Worm (Caenorhabditis elegans) whole organism, L1 larva: ENCODE measurements around the gene dhs-20.

Experiments
- F16B12.6 ChIP-seq: fragments of 150-350 bp; optimal IDR thresholded peaks from 2 replicates; lab custom pipeline; 2014; ENCODE audit warnings: missing biosample characterization, missing genetic modification characterization
- ceh-8 ChIP-seq: fragments of 200-800 bp; sonication (Bioruptor generic); optimal IDR thresholded peaks from 2 replicates; lab custom pipeline; 2018; ENCODE audit warnings: mild to moderate bottlenecking, missing genetic modification characterization, moderate library complexity, missing compliant biosample characterization
- ceh-82 ChIP-seq, 3 experiments: fragments of 150-350 bp in 1 of 3; sonication (generic microtip) in 2 of 3; optimal IDR thresholded peaks; 2 replicates each; lab custom pipeline; 2014 to 2017; ENCODE audit warnings: missing biosample characterization in 3 of 3, missing genetic modification characterization in 3 of 3
- ceh-90 ChIP-seq: sonication (generic microtip); optimal IDR thresholded peaks from 2 replicates; lab custom pipeline; 2016; ENCODE audit warnings: missing genetic modification characterization, missing compliant biosample characterization
- efl-1 ChIP-seq, 4 experiments: fragments of 150-350 bp; optimal IDR thresholded peaks in 3 of 4; peaks in 1 of 4; 1 replicate in 1 of 4; 2 replicates in 3 of 4; lab custom pipeline; 2014; ENCODE audit warnings: missing biosample characterization in 2 of 4, missing genetic modification characterization in 2 of 4, missing genetic modification reagents in 2 of 4
- efl-3 ChIP-seq: fragments of 200-800 bp; sonication (Bioruptor generic); optimal IDR thresholded peaks from 2 replicates; lab custom pipeline; 2018; ENCODE audit warnings: mild to moderate bottlenecking, missing genetic modification characterization, missing compliant biosample characterization
- egl-13 ChIP-seq: sonication (generic microtip); optimal IDR thresholded peaks from 2 replicates; lab custom pipeline; 2016; ENCODE audit warnings: missing genotype, missing genetic modification reagents, missing genetic modification characterization, missing compliant biosample characterization
- egl-27 ChIP-seq, 2 experiments: fragments of 150-350 bp in 1 of 2; sonication (generic microtip); optimal IDR thresholded peaks; 3 replicates each; lab custom pipeline; 2017 to 2018; ENCODE audit warnings: missing biosample characterization in 2 of 2, missing genetic modification characterization in 2 of 2, missing genetic modification reagents in 2 of 2
- ets-5 ChIP-seq: fragments of 200-800 bp; sonication (Bioruptor generic); IDR thresholded peaks from 2 replicates; pipeline ENCODE4 v1.3.6; 2022; ENCODE audit warnings: missing genetic modification characterization, missing compliant biosample characterization
- fkh-10 ChIP-seq: sonication (generic microtip); optimal IDR thresholded peaks from 2 replicates; lab custom pipeline; 2017; ENCODE audit warnings: missing biosample characterization, missing genetic modification reagents, missing genetic modification characterization
- fkh-8 ChIP-seq: sonication (generic microtip); optimal IDR thresholded peaks from 2 replicates; lab custom pipeline; 2016; ENCODE audit warnings: mild to moderate bottlenecking, missing genetic modification characterization, missing compliant biosample characterization
- grh-1 ChIP-seq: fragments of 200-800 bp; sonication (Bioruptor generic); IDR thresholded peaks from 2 replicates; pipeline ENCODE4 v1.3.6; 2022; ENCODE audit warnings: missing genetic modification reagents, missing genetic modification characterization, missing compliant biosample characterization
- hlh-17 ChIP-seq: fragments of 200-800 bp; sonication (Bioruptor generic); optimal IDR thresholded peaks from 2 replicates; lab custom pipeline; 2018; ENCODE audit warnings: missing genetic modification characterization, mild to moderate bottlenecking, missing compliant biosample characterization, moderate library complexity, borderline replicate concordance
- irx-1 ChIP-seq: sonication (generic microtip); optimal IDR thresholded peaks from 2 replicates; lab custom pipeline; 2016; ENCODE audit warnings: missing genetic modification characterization, missing compliant biosample characterization
- jun-1 ChIP-seq: fragments of 150-350 bp; optimal IDR thresholded peaks from 2 replicates; lab custom pipeline; 2014; ENCODE audit warnings: missing biosample characterization, missing genetic modification reagents, missing genetic modification characterization
- lin-14 ChIP-seq: fragments of 200-800 bp; sonication (Bioruptor generic); optimal IDR thresholded peaks from 2 replicates; lab custom pipeline; 2018; ENCODE audit warnings: mild to moderate bottlenecking, missing genetic modification characterization, moderate library complexity, missing compliant biosample characterization
- lin-15B ChIP-seq: fragments of 150-350 bp; sonication (generic microtip); optimal IDR thresholded peaks from 3 replicates; lab custom pipeline; 2014; ENCODE audit warnings: missing biosample characterization, missing genetic modification characterization
- lin-39 ChIP-seq: fragments of 150-350 bp; optimal IDR thresholded peaks from 2 replicates; lab custom pipeline; 2014; ENCODE audit warnings: missing biosample characterization, missing genetic modification reagents, missing genetic modification characterization
- mab-9 ChIP-seq: fragments of 200-800 bp; sonication (Bioruptor generic); IDR thresholded peaks from 2 replicates; pipeline ENCODE4 v1.3.6; 2022; ENCODE audit warnings: missing genetic modification reagents, missing genetic modification characterization, missing compliant biosample characterization
- mef-2 ChIP-seq: fragments of 150-350 bp; optimal IDR thresholded peaks from 2 replicates; lab custom pipeline; 2014; ENCODE audit warnings: missing biosample characterization, missing genetic modification characterization
- nhr-237 ChIP-seq: fragments of 150-350 bp; optimal IDR thresholded peaks from 2 replicates; lab custom pipeline; 2014; ENCODE audit warnings: missing biosample characterization, missing genetic modification characterization
- nhr-71 ChIP-seq: sonication (generic microtip); optimal IDR thresholded peaks from 2 replicates; lab custom pipeline; 2016; ENCODE audit warnings: mild to moderate bottlenecking, missing genetic modification characterization, moderate library complexity, missing compliant biosample characterization
- nhr-77 ChIP-seq: fragments of 150-350 bp; optimal IDR thresholded peaks from 2 replicates; lab custom pipeline; 2014; ENCODE audit warnings: missing biosample characterization, missing genetic modification characterization
- pax-3 ChIP-seq: fragments of 200-800 bp; sonication (Bioruptor generic); optimal IDR thresholded peaks from 2 replicates; lab custom pipeline; 2018; ENCODE audit warnings: mild to moderate bottlenecking, missing genetic modification characterization, moderate library complexity, missing compliant biosample characterization
- rnt-1 ChIP-seq: sonication (generic microtip); optimal IDR thresholded peaks from 2 replicates; lab custom pipeline; 2016; ENCODE audit warnings: mild to moderate bottlenecking, missing genetic modification characterization, moderate library complexity, missing compliant biosample characterization
- snpc-4 ChIP-seq: fragments of 150-350 bp; optimal IDR thresholded peaks from 2 replicates; lab custom pipeline; 2014; ENCODE audit warnings: missing biosample characterization, missing genetic modification characterization
- sptf-1 ChIP-seq: fragments of 150-350 bp; optimal IDR thresholded peaks from 2 replicates; lab custom pipeline; 2014; ENCODE audit warnings: missing biosample characterization, missing genetic modification characterization
- sup-37 ChIP-seq: fragments of 200-800 bp; sonication (Bioruptor generic); optimal IDR thresholded peaks from 2 replicates; lab custom pipeline; 2018; ENCODE audit warnings: mild to moderate bottlenecking, missing genetic modification characterization, missing compliant biosample characterization
- tbx-2 ChIP-seq: sonication (generic microtip); optimal IDR thresholded peaks from 2 replicates; lab custom pipeline; 2016; ENCODE audit warnings: missing genetic modification characterization, missing compliant biosample characterization
- unc-30 ChIP-seq: sonication (generic microtip); optimal IDR thresholded peaks from 2 replicates; lab custom pipeline; 2017; ENCODE audit warnings: missing biosample characterization, missing genetic modification characterization

dhs-20 gene

ce11 chrV:11606424-11606823 is 2.1 kb upstream of the dhs-20 start, which contains the start of gene idpp-16:
Gene idpp-16 (minus strand): TSS chrV:11606524.
- TF ChIP-seq mab-9 (GFP tag; lab: Robert Waterston, UW) (no peak), nhr-237 (tag; lab: Kevin White, UChicago) (no peak), ceh-8 (GFP tag; lab: Kevin White, UChicago) (no peak), pax-3 (tag; lab: Kevin White, UChicago) (no peak), fkh-10 (GFP tag; lab: Kevin White, UChicago) (no peak), hlh-17 (GFP tag; lab: Kevin White, UChicago) (no peak), sptf-1 (tag; lab: Kevin White, UChicago) (no peak), ceh-90 (tag; lab: Kevin White, UChicago) (no peak), grh-1 (GFP tag; lab: Robert Waterston, UW) (no peak), mef-2 (tag; lab: Kevin White, UChicago) (no peak)
- TF ChIP-seq, all 84 proteins: peak for 0

ce11 chrV:11605227-11605626 is 864 bp upstream of the dhs-20 start:
- no peak for TF ChIP-seq ceh-8 (GFP tag; lab: Kevin White, UChicago)
- no peak for TF ChIP-seq snpc-4 (tag; lab: Kevin White, UChicago)
- no peak for TF ChIP-seq F16B12.6 (tag; lab: Kevin White, UChicago)
- no peak for TF ChIP-seq egl-13 (tag; lab: Kevin White, UChicago)
- no peak for TF ChIP-seq sup-37 (GFP tag; lab: Kevin White, UChicago)
- TF ChIP-seq rnt-1 (tag; lab: Kevin White, UChicago), result no peak
- no peak for TF ChIP-seq sptf-1 (tag; lab: Kevin White, UChicago)
- TF ChIP-seq ceh-90 (tag; lab: Kevin White, UChicago), result no peak
- TF ChIP-seq ceh-82 (tag; optimal IDR thresholded peaks at IDR 0.05; lab: Kevin White, UChicago), result peak in 1 of 3 experiments; percentile 10
- TF ChIP-seq nhr-77, result peak; percentile 32
- TF ChIP-seq lin-15B (tag; lab: Kevin White, UChicago), result no peak
- no peak for TF ChIP-seq egl-27 (tag; optimal IDR thresholded peaks at IDR 0.05; lab: Kevin White, UChicago)
- TF ChIP-seq, all 84 proteins: peak for 2

DNA sequence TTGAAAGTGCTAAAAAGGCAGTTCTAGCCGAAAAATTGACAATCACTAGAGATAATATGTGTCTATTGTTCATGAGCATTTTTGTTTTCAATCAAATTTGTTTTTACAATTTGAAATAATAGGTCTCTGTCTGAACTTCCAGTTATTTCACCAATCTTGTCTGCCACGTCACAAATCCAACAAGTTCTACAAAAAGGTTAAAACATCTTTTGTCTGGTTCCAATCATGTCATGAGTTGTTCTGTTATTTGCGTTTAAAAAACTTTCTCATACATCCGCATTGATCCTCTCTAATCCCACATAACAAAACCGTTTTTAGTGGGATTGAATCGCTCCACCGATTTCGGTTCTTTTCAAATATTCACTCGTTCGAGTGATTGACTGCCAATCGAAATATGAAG is 3.6 kb downstream of the dhs-20 start, which contains the start of gene F35B12.9:
F35B12.9 (plus strand) TSS at position 372 of the 400 bp plus-strand sequence.
- no peak for TF ChIP-seq lin-14 (GFP tag; lab: Kevin White, UChicago)
- no peak for TF ChIP-seq fkh-8 (tag; lab: Kevin White, UChicago)
- no peak for TF ChIP-seq efl-1 (optimal IDR thresholded peaks at IDR 0.05; lab: Kevin White, UChicago)
- TF ChIP-seq efl-1 (GFP tag; optimal IDR thresholded peaks at IDR 0.05 in 1 of 2; lab: Kevin White, UChicago), result peak in 1 of 2 experiments; percentile 60
- TF ChIP-seq irx-1 (tag; lab: Kevin White, UChicago), result no peak

DNA sequence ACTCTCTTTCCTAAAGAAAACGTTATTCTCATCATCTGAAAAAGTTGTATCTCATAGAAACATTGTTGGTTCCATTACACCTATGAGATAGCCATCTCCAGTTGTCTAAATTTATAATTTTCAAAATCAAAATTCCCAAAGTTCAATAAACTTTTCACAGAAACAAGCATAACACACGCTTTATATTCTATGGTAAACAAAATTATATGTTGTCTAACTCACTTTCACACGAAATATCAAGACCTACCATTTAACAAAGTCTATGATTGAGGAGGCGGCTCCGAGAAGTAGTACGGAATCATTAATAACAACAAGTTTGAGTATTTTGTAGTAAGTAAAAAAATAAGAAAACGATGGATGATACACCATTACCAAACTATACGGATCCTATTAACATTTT is 5.6 kb downstream of the dhs-20 start, which contains the start of gene srx-84:
srx-84 (plus strand) TSS at position 301 of the 400 bp plus-strand sequence.
- TF ChIP-seq lin-39 (tag; lab: Kevin White, UChicago), result no peak
- no peak for TF ChIP-seq nhr-71 (tag; lab: Kevin White, UChicago)
- TF ChIP-seq jun-1 (tag; lab: Kevin White, UChicago), result no peak
- TF ChIP-seq tbx-2 (tag; lab: Kevin White, UChicago), result no peak
- no peak for TF ChIP-seq ets-5 (GFP tag; lab: Robert Waterston, UW)

ce11 chrV:11593888-11594287 is 10.5 kb downstream of the dhs-20 start:
- TF ChIP-seq efl-3 (GFP tag; lab: Kevin White, UChicago), result no peak
- no peak for TF ChIP-seq F16B12.6 (tag; lab: Kevin White, UChicago)
- no peak for TF ChIP-seq unc-30 (tag; lab: Kevin White, UChicago)
- no peak for TF ChIP-seq snpc-4 (tag; lab: Kevin White, UChicago)

DNA sequence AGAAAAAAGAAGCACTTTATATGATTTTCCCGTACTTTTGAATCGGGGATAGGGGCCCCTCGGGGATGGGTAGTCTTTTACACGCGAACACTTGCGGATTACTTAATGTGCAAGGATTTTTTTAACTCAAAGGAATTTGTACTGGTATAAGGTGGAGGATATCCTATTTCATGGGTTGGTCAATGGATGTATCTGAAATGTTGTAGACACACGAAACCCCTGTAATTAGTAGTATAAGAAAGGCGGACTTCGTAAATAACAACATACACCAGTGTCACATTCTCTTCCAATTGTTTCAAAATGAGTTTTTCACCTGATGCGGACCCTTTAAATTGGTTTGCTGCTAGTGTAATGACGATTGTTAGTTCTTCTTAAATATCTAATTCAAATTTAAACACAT is 10.9 kb downstream of the dhs-20 start, which contains the start of gene srx-80:
srx-80 (plus strand) TSS at position 301 of the 400 bp plus-strand sequence.
- TF ChIP-seq efl-1 (optimal IDR thresholded peaks at IDR 0.05; lab: Kevin White, UChicago) (no peak), efl-1 (GFP tag; optimal IDR thresholded peaks at IDR 0.05 in 1 of 2; lab: Kevin White, UChicago) (peak in 1 of 2 experiments; percentile 75), lin-15B (tag; lab: Kevin White, UChicago) (no peak)
